Fruit fly (Drosophila melanogaster) Kc167 (cell line): ENCODE data around the gene ND-B14.5AL.

ENCODE experiments used
- Myc ChIP-seq: fragments of >200 bp; optimal IDR thresholded peaks from 2 replicates; lab custom pipeline; 2017; ENCODE audit warnings: missing external identifiers
- Sin3A ChIP-seq: fragments of >200 bp; optimal IDR thresholded peaks from 2 replicates; lab custom pipeline; 2018; ENCODE audit warnings: missing external identifiers
- h ChIP-seq: fragments of >200 bp; optimal IDR thresholded peaks from 3 replicates; lab custom pipeline; 2018; ENCODE audit warnings: missing external identifiers
- insv ChIP-seq: fragments of >200 bp; optimal IDR thresholded peaks from 3 replicates; lab custom pipeline; 2018; ENCODE audit warnings: missing external identifiers
- psq ChIP-seq: fragments of >200 bp; optimal IDR thresholded peaks from 2 replicates; lab custom pipeline; 2017; ENCODE audit warnings: missing external identifiers
- ttk ChIP-seq: sonication (Bioruptor generic); optimal IDR thresholded peaks from 2 replicates; lab custom pipeline; 2017; ENCODE audit warnings: missing external identifiers

The ND-B14.5AL gene

dm6 chr3L:22605637-22606419 is at the start of gene ND-B14.5AL:
Gene ND-B14.5AL, plus strand, starts transcription at chr3L:22606369.
- TF ChIP-seq insv (lab: Kevin White, UChicago), result no peak
- TF ChIP-seq h (lab: Kevin White, UChicago), result no peak
- no peak for TF ChIP-seq Myc
- no peak for TF ChIP-seq ttk (lab: Kevin White, UChicago)
- TF ChIP-seq Sin3A (lab: Kevin White, UChicago), result no peak

- no peak for TF ChIP-seq insv (lab: Kevin White, UChicago)
- no peak for TF ChIP-seq Sin3A (lab: Kevin White, UChicago)
- no peak for TF ChIP-seq h (lab: Kevin White, UChicago)
- TF ChIP-seq ttk (lab: Kevin White, UChicago), result no peak
- no peak for TF ChIP-seq Myc
- no peak for TF ChIP-seq psq (lab: Kevin White, UChicago)
These were observed 34.5 kb upstream of the ND-B14.5AL start for dm6 chr3L:22571679-22572078.

- no peak for TF ChIP-seq ttk (lab: Kevin White, UChicago)
- no peak for TF ChIP-seq Sin3A (lab: Kevin White, UChicago)
- no peak for TF ChIP-seq h (lab: Kevin White, UChicago)
- TF ChIP-seq insv (lab: Kevin White, UChicago), result no peak
- no peak for TF ChIP-seq Myc
- TF ChIP-seq psq (lab: Kevin White, UChicago), result no peak
These were observed 33.9 kb upstream of the ND-B14.5AL start for dm6 chr3L:22572272-22572671.

- TF ChIP-seq Sin3A (lab: Kevin White, UChicago) (no peak), ttk (lab: Kevin White, UChicago) (no peak)
These were observed 19.6 kb upstream of the ND-B14.5AL start for dm6 chr3L:22586401-22587161.

dm6 chr3L:22587890-22588645 is 18.1 kb upstream of the ND-B14.5AL start:
- TF ChIP-seq h (lab: Kevin White, UChicago), result no peak
- TF ChIP-seq insv (lab: Kevin White, UChicago), result no peak
- TF ChIP-seq Myc, result no peak
- no peak for TF ChIP-seq Sin3A (lab: Kevin White, UChicago)
- TF ChIP-seq ttk (lab: Kevin White, UChicago), result no peak
- no peak for TF ChIP-seq psq (lab: Kevin White, UChicago)

- TF ChIP-seq Sin3A (lab: Kevin White, UChicago) (no peak), insv (lab: Kevin White, UChicago) (no peak), psq (lab: Kevin White, UChicago) (no peak), ttk (lab: Kevin White, UChicago) (no peak), Myc (no peak), h (lab: Kevin White, UChicago) (no peak)
These were observed 17.0 kb upstream of the ND-B14.5AL start for dm6 chr3L:22589135-22589534.

- TF ChIP-seq Sin3A (lab: Kevin White, UChicago) (no peak), psq (lab: Kevin White, UChicago) (no peak), insv (lab: Kevin White, UChicago) (no peak), h (lab: Kevin White, UChicago) (no peak), Myc (no peak), ttk (lab: Kevin White, UChicago) (no peak)
These were observed 907 bp downstream of the ND-B14.5AL start for dm6 chr3L:22607076-22607475.

dm6 chr3L:22616784-22617183 is 10.6 kb downstream of the ND-B14.5AL start:
- TF ChIP-seq h (lab: Kevin White, UChicago) (no peak), Sin3A (lab: Kevin White, UChicago) (no peak), insv (lab: Kevin White, UChicago) (no peak), Myc (no peak), psq (lab: Kevin White, UChicago) (no peak), ttk (lab: Kevin White, UChicago) (no peak)

- no peak for TF ChIP-seq Myc
- no peak for TF ChIP-seq psq (lab: Kevin White, UChicago)
- no peak for TF ChIP-seq h (lab: Kevin White, UChicago)
- TF ChIP-seq ttk (lab: Kevin White, UChicago), result no peak
- no peak for TF ChIP-seq insv (lab: Kevin White, UChicago)
- no peak for TF ChIP-seq Sin3A (lab: Kevin White, UChicago)
These were observed 27.9 kb downstream of the ND-B14.5AL start for dm6 chr3L:22634111-22634510.

- TF ChIP-seq insv (lab: Kevin White, UChicago) (no peak), psq (lab: Kevin White, UChicago) (no peak), h (lab: Kevin White, UChicago) (no peak), Myc (no peak), Sin3A (lab: Kevin White, UChicago) (no peak), ttk (lab: Kevin White, UChicago) (no peak)
These were observed 31.8 kb downstream of the ND-B14.5AL start, which contains the start of gene CG14459 for dm6 chr3L:22637866-22638534. Gene CG14459, minus strand, starts transcription at chr3L:22637916.
